Fruit fly (Drosophila melanogaster): ENCODE results near the gene mus81.
A peak's percentile ranks its signal among the peaks of the same experiment; 100 is the strongest.

Gene mus81

DNA sequence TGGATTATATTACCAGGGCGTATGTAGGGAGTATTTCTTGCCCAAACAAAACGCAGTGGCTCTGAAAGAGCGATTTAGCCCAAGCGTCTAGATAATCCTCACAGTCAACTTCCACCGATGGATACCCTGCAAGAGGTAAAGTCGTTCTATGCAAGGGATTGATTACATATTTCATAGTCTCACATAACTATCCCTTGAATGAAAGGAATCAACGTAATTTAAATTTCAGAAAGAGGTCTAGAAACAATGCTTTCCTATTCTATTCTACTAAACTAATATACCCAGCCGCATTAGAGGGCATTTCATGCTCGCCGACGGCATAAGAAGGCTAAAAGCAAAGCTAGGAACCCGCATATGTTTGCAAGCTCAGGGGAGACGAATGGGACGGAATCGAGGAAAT is 25.9 kb downstream of the mus81 start (continued):
- TF ChIP-seq CG7963 (GFP tag; IDR thresholded peaks at IDR 0.05; ENCODE audit: partially characterized antibody) (no peak), Elba2 (GFP tag; optimal IDR thresholded peaks at IDR 0.05) (no peak), tll (GFP tag; optimal IDR thresholded peaks at IDR 0.05) (no peak), NC2β (GFP tag; optimal IDR thresholded peaks at IDR 0.05) (no peak), lbe (GFP tag; optimal IDR thresholded peaks at IDR 0.05) (no peak), en (GFP tag; optimal IDR thresholded peaks at IDR 0.05) (no peak), TFAM (GFP tag; optimal IDR thresholded peaks at IDR 0.05) (no peak), CG6813 (GFP tag; optimal IDR thresholded peaks at IDR 0.05) (no peak), HLH54F (GFP tag; optimal IDR thresholded peaks at IDR 0.05) (no peak), tio (GFP tag; optimal IDR thresholded peaks at IDR 0.05) (no peak), Oaz (GFP tag; IDR thresholded peaks at IDR 0.05) (peak; percentile 17; the same call in 1 of the 2 replicates), abd-A (tag; optimal IDR thresholded peaks at IDR 0.05) (no peak), CG34224 (GFP tag; IDR thresholded peaks at IDR 0.05; ENCODE audit: partially characterized antibody) (no peak), ssp (GFP tag; IDR thresholded peaks at IDR 0.05) (0 out of 2 replicates have a peak, but pooled peaks have one; percentile 23), Antp (GFP tag; optimal IDR thresholded peaks at IDR 0.05) (no peak), CG12659 (GFP tag; optimal IDR thresholded peaks at IDR 0.05) (peak; percentile 34), ind (GFP tag; optimal IDR thresholded peaks at IDR 0.05) (peak; percentile 21), CG18619 (GFP tag; optimal IDR thresholded peaks at IDR 0.05) (peak; percentile 4), CHES-1-like (GFP tag; optimal IDR thresholded peaks at IDR 0.05) (no peak), D19B (GFP tag; optimal IDR thresholded peaks at IDR 0.05) (peak; percentile 40), esg (GFP tag; conservative IDR thresholded peaks at IDR 0.05) (peak; percentile 24), dysf (GFP tag; IDR thresholded peaks at IDR 0.05) (peak; percentile 67; the same call in 2 of the 3 replicates), CG14710 (tag; optimal IDR thresholded peaks at IDR 0.05) (no peak), CG13123 (GFP tag; optimal IDR thresholded peaks at IDR 0.05) (no peak), Fer3 (tag; optimal IDR thresholded peaks at IDR 0.05) (peak; percentile 30), CG17385 (GFP tag; optimal IDR thresholded peaks at IDR 0.05) (peak; percentile 19), otp (GFP tag; IDR thresholded peaks at IDR 0.05) (no peak), z (GFP tag; IDR thresholded peaks at IDR 0.05) (no peak), crc (GFP tag; optimal IDR thresholded peaks at IDR 0.05) (no peak), Trl (optimal IDR thresholded peaks at IDR 0.05) (no peak), Trl (GFP tag; optimal IDR thresholded peaks at IDR 0.05) (no peak), CG3281 (GFP tag; optimal IDR thresholded peaks at IDR 0.05) (peak; percentile 40), BtbVII (GFP tag; optimal IDR thresholded peaks at IDR 0.05) (no peak), tup (GFP tag; optimal IDR thresholded peaks at IDR 0.05) (no peak), Usf (GFP tag; optimal IDR thresholded peaks at IDR 0.05) (no peak), kay (GFP tag; optimal IDR thresholded peaks at IDR 0.05) (no peak), nerfin-1 (tag; optimal IDR thresholded peaks at IDR 0.05) (no peak), CG6854 (GFP tag; optimal IDR thresholded peaks at IDR 0.05) (no peak), fd64A (GFP tag; optimal IDR thresholded peaks at IDR 0.05) (no peak), onecut (GFP tag; IDR thresholded peaks at IDR 0.05) (no peak), Bteb2 (GFP tag; optimal IDR thresholded peaks at IDR 0.05) (no peak), caup (GFP tag; optimal IDR thresholded peaks at IDR 0.05; ENCODE audit: severe bottlenecking) (peak; percentile 51), CG12155 (GFP tag; optimal IDR thresholded peaks at IDR 0.05) (no peak), CG30403 (GFP tag; optimal IDR thresholded peaks at IDR 0.05) (peak; percentile 15), CG2199 (GFP tag; IDR thresholded peaks at IDR 0.05) (no peak), Xbp1 (GFP tag; optimal IDR thresholded peaks at IDR 0.05) (peak; percentile 15), ftz-f1 (GFP tag; optimal IDR thresholded peaks at IDR 0.05) (no peak), CG16779 (GFP tag; IDR thresholded peaks at IDR 0.05) (no peak), Hey (tag; optimal IDR thresholded peaks at IDR 0.05) (no peak), gcm2 (GFP tag; optimal IDR thresholded peaks at IDR 0.05) (no peak), CG9797 (GFP tag; optimal IDR thresholded peaks at IDR 0.05) (no peak), Ada2b (GFP tag; IDR thresholded peaks at IDR 0.05) (peak; percentile 47; the same call in 1 of the 2 replicates)
